Worm (Caenorhabditis elegans) whole organism, L4/young adult: ENCODE measurements around the gene Y22D7AL.6.

Source experiments
- W03F9.2 ChIP-seq: fragments of 150-350 bp; optimal IDR thresholded peaks from 2 replicates; lab custom pipeline; 2014; ENCODE audit warnings: missing biosample characterization, missing genetic modification characterization
- him-1 ChIP-seq: sonication (generic microtip); optimal IDR thresholded peaks from 2 replicates; lab custom pipeline; 2016; ENCODE audit warnings: missing genotype, missing genetic modification reagents, missing genetic modification characterization, missing compliant biosample characterization

ce11 chrIII:1612974-1613568 lies 8.3 kb downstream of the Y22D7AL.6 start:
- TF ChIP-seq W03F9.2 (tag; lab: Kevin White, UChicago) (no peak), him-1 (tag; lab: Kevin White, UChicago) (no peak)
